Worm (Caenorhabditis elegans) whole organism, late embryonic: ENCODE data around the gene spig-9.

Source experiments
- C38D4.7 ChIP-seq: fragments of 200-800 bp; sonication (Bioruptor generic); optimal IDR thresholded peaks from 2 replicates; lab custom pipeline; 2018; ENCODE audit warnings: mild to moderate bottlenecking, missing genetic modification characterization, moderate library complexity, missing compliant biosample characterization
- K09A11.1 ChIP-seq: sonication (generic microtip); optimal IDR thresholded peaks from 2 replicates; lab custom pipeline; 2017; ENCODE audit warnings: antibody characterized with exemption, mild to moderate bottlenecking, missing genetic modification characterization, missing compliant biosample characterization; ENCODE audit not compliant: insufficient read depth
- Y22D7AL.16 ChIP-seq: sonication (generic microtip); optimal IDR thresholded peaks from 2 replicates; lab custom pipeline; 2016; ENCODE audit warnings: missing genetic modification characterization, missing compliant biosample characterization
- ahr-1 ChIP-seq: sonication (generic microtip); optimal IDR thresholded peaks from 2 replicates; lab custom pipeline; 2016; ENCODE audit warnings: missing genetic modification characterization, missing compliant biosample characterization
- ceh-18 ChIP-seq: sonication (generic microtip); optimal IDR thresholded peaks from 2 replicates; lab custom pipeline; 2016; ENCODE audit warnings: missing genetic modification characterization, missing compliant biosample characterization
- ceh-2 ChIP-seq: sonication (generic microtip); optimal IDR thresholded peaks from 2 replicates; lab custom pipeline; 2016; ENCODE audit warnings: missing genotype, missing genetic modification characterization, missing compliant biosample characterization
- ceh-22 ChIP-seq: sonication (generic microtip); optimal IDR thresholded peaks from 2 replicates; lab custom pipeline; 2017; ENCODE audit warnings: missing biosample characterization, missing genetic modification characterization
- ceh-24 ChIP-seq: sonication (generic microtip); optimal IDR thresholded peaks from 2 replicates; lab custom pipeline; 2016; ENCODE audit warnings: mild to moderate bottlenecking, missing genetic modification characterization, missing compliant biosample characterization
- ceh-30 ChIP-seq: fragments of 150-350 bp; optimal IDR thresholded peaks from 2 replicates; lab custom pipeline; 2014; ENCODE audit warnings: missing biosample characterization, missing genetic modification characterization
- ceh-45 ChIP-seq: fragments of 200-800 bp; sonication (Bioruptor generic); IDR thresholded peaks from 2 replicates; pipeline ENCODE4 v1.3.6; 2022; ENCODE audit warnings: missing genetic modification reagents, missing genetic modification characterization, missing compliant biosample characterization
- ceh-48 ChIP-seq: sonication (generic microtip); optimal IDR thresholded peaks from 2 replicates; lab custom pipeline; 2016; ENCODE audit warnings: missing genetic modification characterization, inconsistent platforms, missing compliant biosample characterization
- che-1 ChIP-seq: sonication (generic microtip); optimal IDR thresholded peaks from 2 replicates; lab custom pipeline; 2016; ENCODE audit warnings: mild to moderate bottlenecking, missing genetic modification characterization, missing compliant biosample characterization
- dve-1 ChIP-seq: sonication (generic microtip); optimal IDR thresholded peaks from 2 replicates; lab custom pipeline; 2017; ENCODE audit warnings: antibody characterized with exemption, mild to moderate bottlenecking, missing genetic modification characterization, missing compliant biosample characterization
- elt-2 ChIP-seq: sonication (generic microtip); optimal IDR thresholded peaks from 2 replicates; lab custom pipeline; 2016; ENCODE audit warnings: missing genetic modification reagents, missing genetic modification characterization, missing compliant biosample characterization
- elt-4 ChIP-seq: sonication (generic microtip); optimal IDR thresholded peaks from 2 replicates; lab custom pipeline; 2016; ENCODE audit warnings: missing genetic modification characterization, missing compliant biosample characterization
- ets-4 ChIP-seq: sonication (generic microtip); optimal IDR thresholded peaks from 2 replicates; lab custom pipeline; 2016; ENCODE audit warnings: missing genetic modification characterization, missing compliant biosample characterization
- eyg-1 ChIP-seq: sonication (generic microtip); optimal IDR thresholded peaks from 2 replicates; lab custom pipeline; 2016; ENCODE audit warnings: missing genotype, missing genetic modification characterization, missing compliant biosample characterization
- fax-1 ChIP-seq: sonication (generic microtip); optimal IDR thresholded peaks from 2 replicates; lab custom pipeline; 2016; ENCODE audit warnings: missing genotype, missing genetic modification characterization, missing compliant biosample characterization
- fkh-10 ChIP-seq: fragments of 150-350 bp; optimal IDR thresholded peaks from 2 replicates; lab custom pipeline; 2014; ENCODE audit warnings: missing biosample characterization, missing genetic modification reagents, missing genetic modification characterization
- fkh-6 ChIP-seq: sonication (generic microtip); optimal IDR thresholded peaks from 2 replicates; lab custom pipeline; 2016; ENCODE audit warnings: missing genetic modification characterization, missing compliant biosample characterization
- hlh-6 ChIP-seq: sonication (generic microtip); optimal IDR thresholded peaks from 2 replicates; lab custom pipeline; 2016; ENCODE audit warnings: missing genotype, missing genetic modification characterization, missing compliant biosample characterization
- lim-6 ChIP-seq: sonication (generic microtip); optimal IDR thresholded peaks from 2 replicates; lab custom pipeline; 2016; ENCODE audit warnings: missing genetic modification characterization, missing compliant biosample characterization
- lin-11 ChIP-seq: fragments of 200-800 bp; sonication (Bioruptor generic); optimal IDR thresholded peaks from 2 replicates; lab custom pipeline; 2018; ENCODE audit warnings: mild to moderate bottlenecking, missing genetic modification characterization, missing compliant biosample characterization
- madf-2 ChIP-seq: sonication (generic microtip); optimal IDR thresholded peaks from 2 replicates; lab custom pipeline; 2017; ENCODE audit warnings: missing genetic modification characterization, missing compliant biosample characterization
- mec-3 ChIP-seq: sonication (generic microtip); optimal IDR thresholded peaks from 2 replicates; lab custom pipeline; 2016; ENCODE audit warnings: borderline replicate concordance, missing genetic modification characterization, missing compliant biosample characterization
- nhr-11 ChIP-seq: fragments of 150-350 bp; optimal IDR thresholded peaks from 2 replicates; lab custom pipeline; 2014; ENCODE audit warnings: missing biosample characterization, missing genetic modification characterization
- npax-4 ChIP-seq: sonication (generic microtip); optimal IDR thresholded peaks from 2 replicates; lab custom pipeline; 2016; ENCODE audit warnings: missing genetic modification characterization, missing compliant biosample characterization
- odd-2 ChIP-seq: sonication (generic microtip); optimal IDR thresholded peaks from 2 replicates; lab custom pipeline; 2017; ENCODE audit warnings: antibody characterized with exemption, mild to moderate bottlenecking, missing genetic modification characterization, missing compliant biosample characterization
- pag-3 ChIP-seq: sonication (generic microtip); optimal IDR thresholded peaks from 2 replicates; lab custom pipeline; 2016; ENCODE audit warnings: missing compliant biosample characterization, missing genetic modification characterization, borderline replicate concordance
- pat-9 ChIP-seq: fragments of 200-800 bp; sonication (Bioruptor generic); optimal IDR thresholded peaks from 2 replicates; lab custom pipeline; 2018; ENCODE audit warnings: mild to moderate bottlenecking, missing genetic modification characterization, moderate library complexity, missing compliant biosample characterization
- pha-4 ChIP-seq: fragments of 150-350 bp; optimal IDR thresholded peaks from 2 replicates; lab custom pipeline; 2018; ENCODE audit warnings: missing biosample characterization, missing genetic modification reagents, missing genetic modification characterization
- pqm-1 ChIP-seq: sonication (generic microtip); optimal IDR thresholded peaks from 2 replicates; lab custom pipeline; 2016; ENCODE audit warnings: missing genetic modification characterization, missing compliant biosample characterization
- pros-1 ChIP-seq: fragments of 150-350 bp; optimal IDR thresholded peaks from 2 replicates; lab custom pipeline; 2014; ENCODE audit warnings: missing biosample characterization, missing genetic modification reagents, missing genetic modification characterization
- ref-2 ChIP-seq: sonication (generic microtip); optimal IDR thresholded peaks from 2 replicates; lab custom pipeline; 2016; ENCODE audit warnings: missing genetic modification characterization, missing compliant biosample characterization
- rnt-1 ChIP-seq: sonication (generic microtip); optimal IDR thresholded peaks from 2 replicates; lab custom pipeline; 2016; ENCODE audit warnings: missing genetic modification characterization, missing compliant biosample characterization
- syd-9 ChIP-seq: sonication (generic microtip); optimal IDR thresholded peaks from 2 replicates; lab custom pipeline; 2016; ENCODE audit warnings: mild to moderate bottlenecking, missing genetic modification characterization, moderate library complexity, missing compliant biosample characterization
- tbx-7 ChIP-seq: sonication (generic microtip); optimal IDR thresholded peaks from 2 replicates; lab custom pipeline; 2016; ENCODE audit warnings: missing genotype, missing genetic modification characterization, missing compliant biosample characterization
- unc-3 ChIP-seq, 2 experiments: fragments of 200-800 bp in 1 of 2; sonication (Bioruptor generic) in 1 of 2; sonication (generic microtip) in 1 of 2; conservative IDR thresholded peaks in 1 of 2; optimal IDR thresholded peaks in 1 of 2; 2 replicates each; pipeline versions ENCODE4 v1.3.6 to Lab custom; 2016 to 2022; ENCODE audit warnings: missing compliant biosample characterization in 2 of 2, missing genetic modification characterization in 2 of 2, missing genetic modification reagents in 1 of 2
- unc-86 ChIP-seq: sonication (generic microtip); optimal IDR thresholded peaks from 2 replicates; lab custom pipeline; 2016; ENCODE audit warnings: missing genetic modification characterization, missing compliant biosample characterization
- zip-5 ChIP-seq: sonication (generic microtip); optimal IDR thresholded peaks from 2 replicates; lab custom pipeline; 2016; ENCODE audit warnings: missing genetic modification characterization, missing compliant biosample characterization
- ztf-16 ChIP-seq: sonication (generic microtip); optimal IDR thresholded peaks from 2 replicates; lab custom pipeline; 2017; ENCODE audit warnings: missing genetic modification characterization, missing compliant biosample characterization

spig-9 gene

ce11 chrV:13654394-13654792, 42.7 kb upstream of the spig-9 start:
- TF ChIP-seq ceh-24 (tag; lab: Kevin White, UChicago) (no peak), fkh-6 (tag; lab: Kevin White, UChicago) (no peak), lim-6 (no peak), ref-2 (tag; lab: Kevin White, UChicago) (no peak), fax-1 (tag; lab: Kevin White, UChicago) (no peak), lin-11 (tag; lab: Kevin White, UChicago) (no peak), syd-9 (tag; lab: Kevin White, UChicago) (no peak), pqm-1 (tag; lab: Kevin White, UChicago) (no peak), fkh-10 (GFP tag; lab: Kevin White, UChicago) (no peak), K09A11.1 (tag; lab: Kevin White, UChicago) (no peak)

ce11 chrV:13653713-13654393, 42.2 kb upstream of the spig-9 start, which contains the start of gene lpin-1:
Gene lpin-1, minus strand, starts transcription at chrV:13654129.
- TF ChIP-seq unc-3 (GFP tag; conservative IDR thresholded peaks at IDR 0.05; lab: Robert Waterston, UW) (no peak), unc-3 (tag; optimal IDR thresholded peaks at IDR 0.05; lab: Kevin White, UChicago) (no peak), ceh-30 (no peak)
- TF ChIP-seq, all 69 proteins: peak for 0

- TF ChIP-seq ztf-16 (tag; lab: Kevin White, UChicago) (no peak), C38D4.7 (GFP tag; lab: Kevin White, UChicago) (no peak), elt-4 (tag; lab: Kevin White, UChicago) (no peak), pros-1 (tag; lab: Kevin White, UChicago) (no peak), dve-1 (no peak)
Observed at ce11 chrV:13652322-13652721, 40.6 kb upstream of the spig-9 start.

DNA sequence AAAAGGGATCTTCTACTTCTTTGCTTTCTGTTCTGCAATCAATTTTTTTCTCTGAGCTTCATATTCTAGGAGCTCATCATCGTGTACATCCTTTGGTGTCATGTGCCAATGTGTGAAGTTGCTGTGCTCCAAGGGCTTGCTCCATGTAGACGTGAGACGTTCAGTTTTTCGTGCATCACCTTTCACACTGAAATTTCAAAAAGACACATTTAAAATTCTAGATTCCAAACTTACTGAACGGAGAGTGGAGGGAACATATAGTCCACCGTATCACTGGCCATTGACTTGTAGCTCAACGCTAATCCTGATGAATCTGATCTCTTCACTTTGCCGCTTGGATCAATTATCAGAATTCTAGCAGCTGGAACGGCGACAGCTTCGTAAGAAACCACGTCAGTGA, 39.1 kb upstream of the spig-9 start:
- TF ChIP-seq pat-9 (tag; lab: Kevin White, UChicago) (no peak), madf-2 (no peak), ets-4 (no peak), ceh-45 (GFP tag; lab: Robert Waterston, UW) (no peak), elt-2 (tag; lab: Kevin White, UChicago) (no peak), odd-2 (tag; lab: Kevin White, UChicago) (no peak), tbx-7 (tag; lab: Kevin White, UChicago) (no peak), pha-4 (no peak), rnt-1 (tag; lab: Kevin White, UChicago) (no peak), Y22D7AL.16 (tag; lab: Kevin White, UChicago) (no peak), eyg-1 (tag; lab: Kevin White, UChicago) (no peak), lim-6 (no peak), ceh-18 (no peak), zip-5 (tag; lab: Kevin White, UChicago) (no peak), nhr-11 (no peak), mec-3 (tag; lab: Kevin White, UChicago) (no peak)

- TF ChIP-seq ref-2 (tag; lab: Kevin White, UChicago) (no peak), hlh-6 (tag; lab: Kevin White, UChicago) (no peak), che-1 (tag; lab: Kevin White, UChicago) (no peak), unc-86 (tag; lab: Kevin White, UChicago) (no peak), ahr-1 (tag; lab: Kevin White, UChicago) (no peak), K09A11.1 (tag; lab: Kevin White, UChicago) (no peak), ceh-22 (tag; lab: Kevin White, UChicago) (no peak), ceh-48 (tag; lab: Kevin White, UChicago) (no peak), elt-2 (tag; lab: Kevin White, UChicago) (no peak), pag-3 (tag; lab: Kevin White, UChicago) (no peak), npax-4 (tag; lab: Kevin White, UChicago) (no peak), ceh-2 (tag; lab: Kevin White, UChicago) (no peak)
Observed at ce11 chrV:13649730-13650349, 38.2 kb upstream of the spig-9 start, which contains the start of gene H37A05.4. Gene H37A05.4, minus strand, starts transcription at chrV:13649780.
